Worm (Caenorhabditis elegans) whole organism, young adult: ENCODE measurements around the gene C16H3.3.
"Not testable (repeated sequence)": the region's sequence is repeated elsewhere in the genome, so short reads cannot be mapped to it uniquely, and the experiment has no call there.

Experiments
- F10E7.11 ChIP-seq: sonication (generic microtip); optimal IDR thresholded peaks from 2 replicates; lab custom pipeline; 2017; ENCODE audit warnings: mild to moderate bottlenecking, missing genetic modification characterization, moderate library complexity, missing compliant biosample characterization
- F39B2.1 ChIP-seq: fragments of 200-800 bp; sonication (Bioruptor generic); IDR thresholded peaks from 2 replicates; pipeline ENCODE4 v1.3.6; 2022; ENCODE audit warnings: missing genetic modification reagents, missing genetic modification characterization, missing compliant biosample characterization
- ceh-100 ChIP-seq: fragments of 200-800 bp; sonication (Bioruptor generic); IDR thresholded peaks from 2 replicates; pipeline ENCODE4 v1.3.6; 2022; ENCODE audit warnings: missing genetic modification reagents, missing genetic modification characterization, missing compliant biosample characterization
- mel-28 ChIP-seq: sonication (generic microtip); optimal IDR thresholded peaks from 2 replicates; lab custom pipeline; 2016; ENCODE audit warnings: borderline replicate concordance, mild to moderate bottlenecking, missing genetic modification characterization, missing compliant biosample characterization

- not testable (repeated sequence) for TF ChIP-seq F39B2.1; ceh-100 (GFP tag; lab: Robert Waterston, UW); mel-28 (tag; lab: Kevin White, UChicago); F10E7.11 (tag; lab: Kevin White, UChicago)
Measured at ce11 chrX:17649380-17649779, 39.5 kb upstream of the C16H3.3 start, which contains the start of gene tmem-218.
